Fruit fly (Drosophila melanogaster) whole organism, embryonic: Measurements from ENCODE around the gene CG14695.
A peak's percentile ranks its signal among the peaks of the same experiment; 100 is the strongest.

Source experiments
- Adf1 ChIP-seq: fragments of 200-800 bp; sonication (Bioruptor generic); IDR thresholded peaks from 2 replicates; pipeline ENCODE4 v1.3.6; 2022; ENCODE audit warnings: missing biosample characterization, missing genetic modification characterization
- Atf6 ChIP-seq: fragments of 200-800 bp; sonication (Bioruptor generic); IDR thresholded peaks from 2 replicates; pipeline ENCODE4 v1.3.6; 2022; ENCODE audit warnings: missing biosample characterization, missing genetic modification characterization
- CG10147 ChIP-seq: fragments of 200-800 bp; sonication (Bioruptor generic); optimal IDR thresholded peaks from 2 replicates; lab custom pipeline; 2019; ENCODE audit warnings: missing biosample characterization, mild to moderate bottlenecking, missing genetic modification characterization, moderate library complexity
- CG12219 ChIP-seq: fragments of 200-800 bp; sonication (Bioruptor generic); optimal IDR thresholded peaks from 3 replicates; lab custom pipeline; 2018; ENCODE audit warnings: missing biosample characterization, mild to moderate bottlenecking, missing genetic modification characterization
- CG13894 ChIP-seq: fragments of 200-800 bp; sonication (Bioruptor generic); optimal IDR thresholded peaks from 3 replicates; lab custom pipeline; 2018; ENCODE audit warnings: missing biosample characterization, mild to moderate bottlenecking, missing genetic modification characterization, moderate library complexity
- CG14441 ChIP-seq: fragments of 200-800 bp; sonication (Bioruptor generic); IDR thresholded peaks from 2 replicates; pipeline ENCODE4 v1.3.6; 2022; ENCODE audit warnings: missing biosample characterization, missing genetic modification characterization
- CG14860 ChIP-seq: fragments of 200-800 bp; sonication (Bioruptor generic); IDR thresholded peaks from 3 replicates; pipeline ENCODE4 v1.3.6; 2022; ENCODE audit warnings: missing biosample characterization, missing genetic modification characterization; ENCODE audit not compliant: partially characterized antibody
- CG15514 ChIP-seq: fragments of 200-800 bp; sonication (Bioruptor generic); optimal IDR thresholded peaks from 3 replicates; lab custom pipeline; 2017; ENCODE audit warnings: missing biosample characterization, missing genetic modification characterization, mild to moderate bottlenecking, moderate library complexity, missing genetic modification reagents
- CG15696 ChIP-seq: fragments of 200-800 bp; sonication (Bioruptor generic); optimal IDR thresholded peaks from 2 replicates; lab custom pipeline; 2019; ENCODE audit warnings: missing biosample characterization, mild to moderate bottlenecking, missing genetic modification characterization, moderate library complexity
- CG16813 ChIP-seq: fragments of 200-800 bp; sonication (Bioruptor generic); IDR thresholded peaks from 3 replicates; pipeline ENCODE4 v1.3.6; 2022; ENCODE audit warnings: missing biosample characterization, missing genetic modification characterization; ENCODE audit not compliant: partially characterized antibody
- CG17359 ChIP-seq: fragments of 200-800 bp; sonication (Bioruptor generic); optimal IDR thresholded peaks from 3 replicates; lab custom pipeline; 2018; ENCODE audit warnings: missing biosample characterization, mild to moderate bottlenecking, missing genetic modification characterization, moderate library complexity
- CG17385 ChIP-seq: fragments of 200-800 bp; sonication (Bioruptor generic); optimal IDR thresholded peaks from 3 replicates; lab custom pipeline; 2018; ENCODE audit warnings: missing biosample characterization, mild to moderate bottlenecking, missing genetic modification characterization
- CG18011 ChIP-seq: fragments of 200-800 bp; sonication (Bioruptor generic); optimal IDR thresholded peaks from 2 replicates; lab custom pipeline; 2017; ENCODE audit warnings: missing biosample characterization, missing genetic modification characterization, mild to moderate bottlenecking, moderate library complexity, missing genotype
- CG18476 ChIP-seq: fragments of 200-800 bp; sonication (Bioruptor generic); optimal IDR thresholded peaks from 2 replicates; lab custom pipeline; 2016; ENCODE audit warnings: missing biosample characterization, mild to moderate bottlenecking, missing genetic modification characterization
- CG2199 ChIP-seq: fragments of 200-800 bp; sonication (Bioruptor generic); IDR thresholded peaks from 3 replicates; pipeline ENCODE4 v1.3.6; 2022; ENCODE audit warnings: missing biosample characterization, missing genetic modification characterization
- CG2202 ChIP-seq: fragments of 200-800 bp; sonication (Bioruptor generic); optimal IDR thresholded peaks from 2 replicates; lab custom pipeline; 2018; ENCODE audit warnings: missing biosample characterization, mild to moderate bottlenecking, missing genetic modification characterization
- CG3065 ChIP-seq: fragments of 200-800 bp; sonication (Bioruptor generic); optimal IDR thresholded peaks from 2 replicates; lab custom pipeline; 2016; ENCODE audit warnings: missing biosample characterization, missing genetic modification characterization
- CG31388 ChIP-seq: fragments of 200-800 bp; sonication (Bioruptor generic); optimal IDR thresholded peaks from 2 replicates; lab custom pipeline; 2016; ENCODE audit warnings: missing biosample characterization, missing genetic modification characterization
- CG32767 ChIP-seq: fragments of 200-800 bp; sonication (Bioruptor generic); IDR thresholded peaks from 2 replicates; pipeline ENCODE4 v1.3.6; 2022; ENCODE audit warnings: missing biosample characterization, missing genetic modification characterization
- CG32772 ChIP-seq: fragments of 200-800 bp; sonication (Bioruptor generic); IDR thresholded peaks from 2 replicates; pipeline ENCODE4 v1.3.6; 2022; ENCODE audit warnings: missing biosample characterization, missing genetic modification characterization
- CG3281 ChIP-seq: fragments of 200-800 bp; sonication (Bioruptor generic); optimal IDR thresholded peaks from 3 replicates; lab custom pipeline; 2017; ENCODE audit warnings: missing biosample characterization, mild to moderate bottlenecking, missing genetic modification characterization
- CG3995 ChIP-seq: fragments of 200-800 bp; sonication (Bioruptor generic); optimal IDR thresholded peaks from 3 replicates; lab custom pipeline; 2016; ENCODE audit warnings: missing biosample characterization, missing genetic modification characterization
- CG4730 ChIP-seq: fragments of 200-800 bp; sonication (Bioruptor generic); IDR thresholded peaks from 2 replicates; pipeline ENCODE4 v1.3.6; 2022; ENCODE audit warnings: missing biosample characterization, missing genetic modification characterization
- CG6683 ChIP-seq: fragments of 200-800 bp; sonication (Bioruptor generic); optimal IDR thresholded peaks from 2 replicates; lab custom pipeline; 2017; ENCODE audit warnings: missing biosample characterization, mild to moderate bottlenecking, missing genetic modification characterization, missing genetic modification reagents
- CG7928 ChIP-seq: fragments of 200-800 bp; sonication (Bioruptor generic); optimal IDR thresholded peaks from 2 replicates; lab custom pipeline; 2017; ENCODE audit warnings: missing biosample characterization, mild to moderate bottlenecking, missing genetic modification characterization
- CG8924 ChIP-seq: fragments of 200-800 bp; optimal IDR thresholded peaks from 3 replicates; lab custom pipeline; 2019; ENCODE audit warnings: missing biosample characterization, mild to moderate bottlenecking, missing genetic modification characterization, moderate library complexity
- Hr51 ChIP-seq, 2 experiments: fragments of 200-800 bp; sonication (Bioruptor generic); optimal IDR thresholded peaks; 2 replicates in 1 of 2; 3 replicates in 1 of 2; lab custom pipeline; 2016 to 2018; ENCODE audit warnings: missing biosample characterization in 2 of 2, missing genetic modification characterization in 2 of 2, mild to moderate bottlenecking in 1 of 2, moderate library complexity in 1 of 2
- Hr78 ChIP-seq, 2 experiments: fragments of 200-800 bp in 1 of 2; fragments of >200 bp in 1 of 2; sonication (Bioruptor generic) in 1 of 2; optimal IDR thresholded peaks; 2 replicates each; lab custom pipeline; 2017 to 2019; ENCODE audit warnings: missing biosample characterization in 2 of 2, missing genetic modification characterization in 2 of 2, mild to moderate bottlenecking in 1 of 2, moderate library complexity in 1 of 2
- Mrtf ChIP-seq: fragments of 200-800 bp; sonication (Bioruptor generic); IDR thresholded peaks from 3 replicates; pipeline ENCODE4 v1.3.6; 2022; ENCODE audit warnings: missing biosample characterization, missing genetic modification characterization
- Neu2 ChIP-seq: fragments of 200-800 bp; sonication (Bioruptor generic); optimal IDR thresholded peaks from 3 replicates; lab custom pipeline; 2016; ENCODE audit warnings: missing biosample characterization, missing genetic modification characterization, borderline replicate concordance
- Poxn ChIP-seq: fragments of 200-800 bp; sonication (Bioruptor generic); IDR thresholded peaks from 2 replicates; pipeline ENCODE4 v1.3.6; 2022; ENCODE audit warnings: missing biosample characterization, missing genetic modification characterization
- aop ChIP-seq: fragments of 200-800 bp; sonication (Bioruptor generic); IDR thresholded peaks from 2 replicates; pipeline ENCODE4 v1.3.6; 2022; ENCODE audit warnings: missing biosample characterization, missing genetic modification characterization
- chinmo ChIP-seq: fragments of 200-800 bp; sonication (Bioruptor generic); IDR thresholded peaks from 4 replicates; pipeline ENCODE4 v1.3.6; 2022; ENCODE audit warnings: missing biosample characterization, missing genetic modification characterization; ENCODE audit not compliant: partially characterized antibody
- ci ChIP-seq: fragments of 200-800 bp; sonication (Bioruptor generic); IDR thresholded peaks from 3 replicates; pipeline ENCODE4 v1.3.6; 2022; ENCODE audit warnings: missing biosample characterization, missing genetic modification characterization
- crp ChIP-seq, 2 experiments: fragments of 200-800 bp; sonication (Bioruptor generic); optimal IDR thresholded peaks; 2 replicates in 1 of 2; 3 replicates in 1 of 2; lab custom pipeline; 2017; ENCODE audit warnings: missing biosample characterization in 2 of 2, missing genetic modification characterization in 2 of 2, mild to moderate bottlenecking in 1 of 2, moderate library complexity in 1 of 2
- eve ChIP-seq, 2 experiments: fragments of >200 bp; optimal IDR thresholded peaks; 2 replicates each; lab custom pipeline; 2017; ENCODE audit warnings: missing biosample characterization in 2 of 2, missing genetic modification characterization in 2 of 2
- gem ChIP-seq: fragments of 200-800 bp; sonication (Bioruptor generic); optimal IDR thresholded peaks from 2 replicates; lab custom pipeline; 2019; ENCODE audit warnings: missing biosample characterization, mild to moderate bottlenecking, missing genetic modification characterization, moderate library complexity
- otp ChIP-seq: fragments of 200-800 bp; sonication (Bioruptor generic); IDR thresholded peaks from 3 replicates; pipeline ENCODE4, ENCODE4 v1.3.6; 2022; ENCODE audit warnings: missing biosample characterization, missing genetic modification characterization
- pum ChIP-seq: fragments of 200-800 bp; sonication (Bioruptor generic); optimal IDR thresholded peaks from 2 replicates; lab custom pipeline; 2016; ENCODE audit warnings: missing biosample characterization, missing genetic modification characterization
- pzg ChIP-seq: fragments of 200-800 bp; sonication (Bioruptor generic); optimal IDR thresholded peaks from 3 replicates; lab custom pipeline; 2018; ENCODE audit warnings: missing biosample characterization, mild to moderate bottlenecking, missing genetic modification characterization, moderate library complexity
- row ChIP-seq: fragments of 200-800 bp; sonication (Bioruptor generic); IDR thresholded peaks from 3 replicates; pipeline ENCODE4 v1.3.6; 2022; ENCODE audit warnings: missing biosample characterization, missing genetic modification characterization
- sc ChIP-seq, 3 experiments: fragments of >200 bp in 2 of 3; fragments of 200-800 bp in 1 of 3; sonication (Bioruptor generic) in 1 of 3; optimal IDR thresholded peaks; 2 replicates in 2 of 3; 3 replicates in 1 of 3; lab custom pipeline; 2017; ENCODE audit warnings: mild to moderate bottlenecking in 1 of 3, missing biosample characterization in 1 of 3, missing genetic modification characterization in 1 of 3, missing genetic modification reagents in 1 of 3
- schlank ChIP-seq: fragments of 200-800 bp; sonication (Bioruptor generic); optimal IDR thresholded peaks from 2 replicates; lab custom pipeline; 2018; ENCODE audit warnings: missing biosample characterization, mild to moderate bottlenecking, missing genetic modification characterization
- sens ChIP-seq: fragments of 200-800 bp; sonication (Bioruptor generic); peaks from one replicate; lab custom pipeline; 2016; ENCODE audit warnings: missing biosample characterization, missing genetic modification characterization
- stwl ChIP-seq: fragments of 200-800 bp; sonication (Bioruptor generic); optimal IDR thresholded peaks from 3 replicates; lab custom pipeline; 2018; ENCODE audit warnings: missing biosample characterization, mild to moderate bottlenecking, missing genetic modification characterization, moderate library complexity
- tna ChIP-seq: fragments of 200-800 bp; sonication (Bioruptor generic); IDR thresholded peaks from 2 replicates; pipeline ENCODE4 v1.3.6; 2022; ENCODE audit warnings: missing biosample characterization, missing genetic modification characterization; ENCODE audit not compliant: partially characterized antibody

Gene CG14695

dm6 chr3R:10886462-10887315 lies 7.6 kb upstream of the CG14695 start (continued):
- TF ChIP-seq CG18011 (GFP tag; lab: Kevin White, UChicago) (peak; percentile 74), CG3995 (GFP tag; lab: Kevin White, UChicago) (peak; percentile 48), schlank (tag; lab: Kevin White, UChicago) (peak; percentile 74), CG7928 (peak; percentile 56), sc (optimal IDR thresholded peaks at IDR 0.05; lab: Kevin White, UChicago) (no peak), sc (GFP tag; optimal IDR thresholded peaks at IDR 0.05; lab: Kevin White, UChicago) (peak; percentile 75), CG16813 (no peak), CG15514 (GFP tag; lab: Kevin White, UChicago) (peak; percentile 71), pum (GFP tag; lab: Kevin White, UChicago) (peak; percentile 82), CG2202 (peak; percentile 62), crp (GFP tag; optimal IDR thresholded peaks at IDR 0.05; lab: Kevin White, UChicago) (peak in 1 of 2 experiments; percentile 66), tna (GFP tag; lab: Robert Waterston, UW) (0 out of 2 replicates have a peak, but pooled peaks have one; percentile 7), CG6683 (GFP tag; lab: Kevin White, UChicago) (peak; percentile 91), eve (GFP tag; optimal IDR thresholded peaks at IDR 0.05; lab: Kevin White, UChicago) (no peak), ci (GFP tag; lab: Robert Waterston, UW) (peak; percentile 90), CG15696 (tag; lab: Kevin White, UChicago) (peak; percentile 75), chinmo (peak; percentile 76; the same call in 3 of the 4 replicates), CG17359 (tag; lab: Kevin White, UChicago) (peak; percentile 88), CG4730 (GFP tag; lab: Robert Waterston, UW) (peak; percentile 76), CG18476 (peak; percentile 73), aop (no peak), Hr51 (GFP tag; optimal IDR thresholded peaks at IDR 0.05; lab: Kevin White, UChicago) (peak; percentile 78 to 93), CG14441 (GFP tag; lab: Robert Waterston, UW) (peak; percentile 81), gem (tag; lab: Kevin White, UChicago) (peak; percentile 94), CG3281 (GFP tag; lab: Kevin White, UChicago) (peak; percentile 92), CG8924 (tag; lab: Kevin White, UChicago) (peak; percentile 88), stwl (tag; lab: Kevin White, UChicago) (no peak), Neu2 (GFP tag; lab: Kevin White, UChicago) (peak; percentile 12), Atf6 (GFP tag; lab: Robert Waterston, UW) (peak; percentile 92), CG2199 (peak; percentile 29; the same call in 1 of the 3 replicates), row (GFP tag; lab: Robert Waterston, UW) (peak; percentile 98), CG32772 (GFP tag; lab: Robert Waterston, UW) (peak; percentile 85), CG13894 (tag; lab: Kevin White, UChicago) (peak; percentile 94), CG31388 (GFP tag; lab: Kevin White, UChicago) (peak; percentile 59), sens (peak; percentile 98), CG12219 (peak; percentile 83), otp (GFP tag; lab: Robert Waterston, UW) (peak; percentile 44; the same call in 1 of the 3 replicates), Hr78 (GFP tag; optimal IDR thresholded peaks at IDR 0.05; lab: Kevin White, UChicago) (peak in 1 of 2 experiments; percentile 92), CG3065 (GFP tag; lab: Kevin White, UChicago) (no peak), CG17385 (GFP tag; lab: Kevin White, UChicago) (peak; percentile 87), pzg (no peak), Mrtf (GFP tag; lab: Robert Waterston, UW) (peak; percentile 85), Adf1 (peak; percentile 74), CG32767 (GFP tag; lab: Robert Waterston, UW) (peak; percentile 84), CG14860 (GFP tag; lab: Robert Waterston, UW) (no peak), Poxn (GFP tag; lab: Robert Waterston, UW) (peak; percentile 64), CG10147 (GFP tag; lab: Kevin White, UChicago) (peak; percentile 84)
